Worm (Caenorhabditis elegans) whole organism, dauer: Measurements from ENCODE around the gene elt-4.

Experiments used
- unc-62 ChIP-seq: sonication (generic microtip); optimal IDR thresholded peaks from 2 replicates; lab custom pipeline; 2017; ENCODE audit warnings: missing biosample characterization, missing genetic modification reagents, missing genetic modification characterization

elt-4 gene

DNA sequence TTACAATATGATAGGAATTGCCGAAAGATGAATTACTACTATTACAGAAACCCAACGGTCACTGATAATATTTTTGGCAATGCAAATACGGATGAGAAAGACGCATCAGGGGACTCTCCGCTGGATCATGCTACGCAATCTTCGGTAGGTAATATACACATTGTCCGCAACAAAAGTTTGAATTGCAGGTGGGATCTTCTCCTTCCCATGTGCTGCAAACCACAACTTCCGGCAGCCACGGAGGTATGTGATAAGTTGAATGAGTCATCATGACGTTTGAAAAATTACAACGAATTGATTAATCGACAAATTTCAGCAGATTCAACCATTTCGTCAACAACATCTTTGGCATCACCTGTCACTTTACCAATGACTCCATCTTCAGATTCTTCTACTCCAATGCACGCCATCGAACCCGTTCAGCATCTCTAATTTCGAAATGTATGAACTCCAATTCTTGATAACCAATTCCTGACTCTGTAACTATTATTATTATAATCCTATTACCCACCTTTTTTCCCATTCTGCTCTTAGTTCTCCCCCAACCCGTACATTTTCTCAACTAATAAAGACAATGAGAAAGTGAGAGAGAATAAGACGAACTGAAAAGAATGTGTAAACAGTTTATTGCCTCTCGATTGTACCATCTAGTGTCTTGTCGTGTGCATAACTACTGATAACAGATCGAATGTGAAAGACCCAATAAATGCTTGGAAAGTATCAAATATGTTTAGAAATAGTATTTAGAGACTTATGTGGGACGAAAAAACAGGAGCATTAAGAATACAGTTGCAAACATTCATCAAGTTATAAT, 2.1 kb downstream of the elt-4 start:
- no peak for TF ChIP-seq unc-62

DNA sequence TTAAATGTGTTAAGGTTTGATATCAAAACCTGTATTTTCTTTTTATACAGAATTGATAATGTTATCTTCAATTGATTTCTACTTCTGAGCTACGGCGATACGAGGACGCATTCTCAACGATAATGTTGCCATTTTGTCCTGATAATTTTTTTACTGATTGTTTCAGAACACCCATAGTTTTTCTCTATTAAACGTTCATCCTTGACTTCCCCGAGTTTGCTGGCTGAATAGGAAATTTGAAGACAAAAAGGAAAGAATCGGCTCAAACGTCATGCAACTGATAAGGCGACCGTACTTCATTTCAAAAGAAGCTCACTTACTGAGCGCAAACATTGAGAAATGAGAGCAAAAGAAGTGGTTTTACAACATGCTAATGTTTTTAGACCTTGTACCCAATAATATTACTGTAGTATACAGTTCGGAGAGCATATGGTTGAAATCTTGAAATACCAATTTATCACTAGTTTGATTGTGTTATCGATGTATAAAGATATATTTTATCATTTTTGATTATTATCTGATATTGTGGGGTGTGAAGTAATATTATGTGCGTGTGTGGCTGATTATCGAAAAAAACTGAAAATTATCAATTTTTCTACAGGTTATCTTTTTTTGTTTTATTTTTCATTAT, 3.9 kb downstream of the elt-4 start:
- TF ChIP-seq unc-62: no peak

DNA sequence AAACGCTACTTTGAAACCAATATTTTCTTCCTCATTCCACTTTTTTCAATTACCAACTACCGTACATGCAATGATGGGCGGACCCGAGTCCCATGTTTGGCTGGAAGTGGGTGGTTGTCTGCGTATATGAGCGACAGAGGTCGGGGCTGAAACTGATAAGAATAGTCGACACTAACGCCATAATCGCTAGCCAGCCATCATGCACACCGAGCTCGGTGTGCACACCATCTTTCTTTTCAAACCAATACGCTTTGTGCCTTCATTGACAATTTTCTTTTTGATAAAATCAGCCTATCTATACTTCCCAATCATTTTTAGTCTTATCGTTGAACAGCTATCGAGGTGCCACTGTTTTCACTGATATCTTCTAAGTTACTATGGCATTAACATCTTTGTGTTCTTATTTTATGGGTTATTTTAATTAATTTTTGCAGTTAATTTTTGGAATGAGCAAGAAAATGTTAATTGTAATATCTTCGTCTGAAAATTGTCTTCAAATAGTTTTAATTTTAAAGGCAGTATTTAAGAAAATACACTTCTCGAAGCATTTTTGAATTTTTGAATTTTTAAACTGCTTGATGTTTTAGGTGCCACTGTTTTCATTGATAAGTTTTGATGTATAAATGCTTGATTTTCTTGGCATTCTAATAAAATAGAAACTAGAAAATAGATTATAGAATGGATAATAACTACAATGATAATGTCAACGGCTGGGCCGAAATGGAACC, 5.4 kb downstream of the elt-4 start, which contains the start of gene elt-2:
TSS of gene elt-2 (plus strand) at position 678 of the 728 bp plus-strand sequence.
- TF ChIP-seq unc-62: no peak

DNA sequence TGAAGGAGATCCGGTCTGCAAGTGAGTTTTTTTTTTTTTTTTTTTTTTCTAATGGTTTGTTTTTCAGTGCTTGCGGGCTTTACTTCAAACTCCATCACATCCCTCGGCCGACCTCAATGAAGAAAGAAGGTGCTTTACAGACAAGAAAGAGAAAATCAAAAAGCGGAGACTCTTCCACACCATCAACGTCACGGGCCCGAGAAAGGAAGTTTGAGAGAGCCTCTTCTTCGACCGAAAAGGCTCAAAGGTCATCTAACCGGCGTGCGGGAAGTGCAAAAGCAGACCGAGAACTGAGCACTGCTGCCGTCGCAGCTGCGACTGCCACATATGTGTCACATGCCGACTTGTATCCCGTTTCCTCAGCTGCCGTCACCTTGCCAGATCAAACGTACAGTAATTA, 6.9 kb downstream of the elt-4 start:
- TF ChIP-seq unc-62: no peak

DNA sequence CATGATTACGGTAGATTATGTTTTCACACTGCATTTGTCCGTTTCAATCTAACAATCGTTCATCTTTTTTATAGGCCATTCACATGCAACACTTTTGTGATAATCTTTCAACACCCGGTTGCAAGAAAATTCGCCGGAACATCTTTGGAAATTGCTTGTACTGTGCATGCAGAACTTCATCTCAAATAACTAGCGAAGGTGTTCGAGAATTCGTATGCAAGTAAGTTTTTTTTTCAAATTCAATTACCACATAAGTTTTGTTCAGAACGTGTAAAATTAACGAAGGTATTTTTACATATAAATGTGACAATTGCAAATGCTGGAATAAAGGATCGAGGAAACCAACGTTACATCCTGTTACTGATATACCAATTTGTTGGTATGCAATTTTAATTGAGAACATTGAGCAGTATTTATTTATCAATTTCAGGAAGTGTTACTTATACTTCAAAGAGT, 10.0 kb downstream of the elt-4 start, which contains the start of gene C33D3.3:
TSS of gene C33D3.3 (plus strand) at position 51 of the 456 bp plus-strand sequence.
- TF ChIP-seq unc-62: no peak

DNA sequence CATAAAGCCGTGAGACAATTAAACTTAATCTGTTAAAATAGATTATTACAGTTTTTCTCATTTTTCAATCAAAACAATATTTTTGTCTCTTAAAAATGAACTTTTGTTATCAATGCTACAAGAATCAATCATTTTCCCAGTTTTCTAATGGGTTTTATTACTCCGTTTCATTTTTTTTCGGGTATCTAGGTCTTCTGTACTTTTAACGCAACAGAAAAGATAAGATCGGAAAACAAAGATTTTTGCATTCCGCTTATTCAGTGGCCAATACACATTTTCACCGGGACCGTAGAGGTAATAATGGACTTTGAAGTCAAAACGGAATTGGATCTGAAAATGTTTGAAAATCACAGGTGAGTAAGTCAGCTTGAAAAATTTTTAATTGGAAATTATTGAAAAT, 13.4 kb downstream of the elt-4 start, which contains the start of gene C33D3.4:
TSS of gene C33D3.4 (plus strand) at position 301 of the 400 bp plus-strand sequence.
- TF ChIP-seq unc-62: no peak

DNA sequence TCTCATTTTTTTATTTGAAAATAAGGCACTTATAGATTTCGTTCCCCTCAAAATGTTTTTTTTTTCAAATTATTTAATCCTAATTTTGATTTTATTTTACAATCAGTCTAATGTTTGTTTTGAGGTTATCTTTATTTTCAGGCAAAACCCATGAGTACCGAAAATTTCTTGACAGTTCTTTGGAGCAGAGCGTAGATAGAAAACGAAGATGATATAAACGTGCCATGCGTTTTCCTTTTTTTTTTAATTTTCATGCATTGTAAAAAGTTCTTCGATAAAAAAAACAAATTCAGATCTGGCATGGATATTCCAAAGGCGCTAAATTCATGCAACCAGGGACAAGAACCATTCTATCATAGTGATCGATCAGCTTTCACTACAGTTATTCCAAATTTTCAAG, 15.7 kb downstream of the elt-4 start, which contains the start of gene C33D3.5:
TSS of gene C33D3.5 (plus strand) at position 301 of the 400 bp plus-strand sequence.
- TF ChIP-seq unc-62: no peak

DNA sequence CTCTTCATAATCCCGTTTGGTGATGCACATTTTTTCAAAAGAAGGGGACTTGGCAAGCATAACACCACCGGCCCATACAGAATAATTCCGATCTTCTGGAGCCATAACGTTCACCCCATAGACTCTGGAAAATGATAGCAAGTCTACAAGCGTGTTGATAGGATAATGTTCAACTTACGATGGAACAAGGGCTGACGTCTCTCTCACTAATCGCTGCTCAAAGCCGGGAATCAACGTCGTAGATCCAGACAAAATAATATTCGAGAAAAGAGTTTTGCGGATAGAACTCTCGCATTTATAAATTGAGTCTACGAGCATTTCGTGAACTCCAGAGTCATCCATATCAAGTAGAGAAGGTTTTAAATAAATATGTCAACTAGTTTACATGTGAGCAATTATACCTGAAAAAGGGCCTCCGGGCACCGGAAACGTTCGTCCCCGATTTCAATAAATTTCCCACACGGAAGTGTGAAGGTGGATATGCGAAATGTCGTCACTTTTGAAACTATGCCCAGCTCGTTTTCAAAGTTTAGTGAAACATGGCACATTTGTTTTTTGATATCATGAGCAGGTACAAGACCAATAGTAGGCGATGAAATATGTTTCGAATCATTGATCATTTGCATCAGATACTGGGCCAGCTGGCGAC, 16.7 kb downstream of the elt-4 start:
- TF ChIP-seq unc-62: no peak

DNA sequence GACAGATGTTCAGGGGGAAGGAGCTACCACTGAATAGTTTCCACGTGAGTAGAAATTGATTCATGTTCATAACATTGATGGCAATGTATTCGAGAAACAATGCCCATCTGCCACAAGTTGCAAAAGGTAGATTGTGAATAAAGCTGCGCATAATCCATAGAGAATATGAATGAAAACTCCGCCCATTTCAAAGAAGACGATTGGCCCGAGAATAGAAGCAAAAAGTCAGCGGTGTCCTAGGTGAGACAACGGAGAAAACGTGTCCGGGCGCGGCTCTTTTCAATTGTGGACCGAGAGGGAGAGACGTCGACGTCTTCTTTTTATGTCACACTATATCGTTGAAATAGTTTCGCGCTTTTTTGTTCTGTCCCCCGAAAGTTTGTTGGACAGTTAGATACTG, 24.3 kb downstream of the elt-4 start, which contains the start of gene vab-3:
TSS of gene vab-3 (plus strand) at position 301 of the 400 bp plus-strand sequence.
- TF ChIP-seq unc-62: no peak

DNA sequence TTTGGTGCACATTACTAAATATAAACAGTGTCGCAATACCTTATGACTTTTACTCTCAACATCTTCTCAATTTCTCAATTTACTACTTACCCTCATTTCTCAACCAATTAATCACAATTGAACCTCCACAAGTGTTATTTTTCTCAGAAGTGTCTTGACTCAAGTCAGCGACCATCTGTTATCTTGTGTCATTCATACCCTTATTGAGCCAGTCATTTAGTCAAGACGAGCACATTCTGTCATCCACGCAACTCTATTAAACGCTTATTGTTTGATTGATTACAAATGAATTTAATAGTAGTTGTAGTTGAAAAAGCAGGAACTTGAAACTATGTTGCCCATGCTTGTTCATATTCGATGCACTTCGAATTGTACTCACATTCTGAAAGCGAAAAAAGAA, 28.1 kb downstream of the elt-4 start:
- TF ChIP-seq unc-62: no peak

DNA sequence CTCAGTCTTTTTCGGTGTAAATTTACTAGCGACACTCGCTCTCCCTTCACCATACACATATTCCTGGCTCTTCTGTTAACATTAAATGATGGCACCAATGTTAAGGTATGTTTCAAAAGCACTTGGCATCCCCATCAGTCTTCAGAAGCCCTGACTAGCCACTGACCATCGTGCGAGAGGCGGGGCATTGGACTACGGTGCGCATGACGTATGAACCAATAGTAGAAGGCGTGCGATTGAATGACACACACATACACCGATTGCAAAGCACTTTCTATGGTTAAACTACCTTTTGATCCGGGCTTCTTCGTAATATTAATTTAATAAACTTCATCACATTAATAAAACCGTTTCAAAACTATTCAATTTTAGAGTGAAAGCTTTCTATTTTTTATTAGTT, 29.9 kb downstream of the elt-4 start:
- no peak for TF ChIP-seq unc-62

DNA sequence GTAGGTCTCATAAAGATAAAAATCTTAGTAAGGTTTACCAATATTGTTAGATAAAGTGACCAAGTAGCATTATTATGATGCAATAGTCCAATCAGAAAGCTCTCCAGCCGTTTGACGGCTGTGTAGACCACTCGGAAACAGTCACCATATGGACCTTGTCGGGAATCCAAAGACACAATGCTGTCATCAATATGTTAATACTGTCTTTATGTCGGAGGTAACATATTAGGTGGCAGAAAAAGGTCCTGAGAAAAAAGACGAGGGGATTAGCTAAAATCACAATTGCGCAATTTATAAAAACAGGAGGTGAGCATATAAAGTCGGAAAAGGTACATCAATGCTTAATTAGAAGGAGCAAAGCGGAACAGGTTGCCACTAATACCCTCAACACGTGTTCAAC, 32.6 kb downstream of the elt-4 start:
- no peak for TF ChIP-seq unc-62

DNA sequence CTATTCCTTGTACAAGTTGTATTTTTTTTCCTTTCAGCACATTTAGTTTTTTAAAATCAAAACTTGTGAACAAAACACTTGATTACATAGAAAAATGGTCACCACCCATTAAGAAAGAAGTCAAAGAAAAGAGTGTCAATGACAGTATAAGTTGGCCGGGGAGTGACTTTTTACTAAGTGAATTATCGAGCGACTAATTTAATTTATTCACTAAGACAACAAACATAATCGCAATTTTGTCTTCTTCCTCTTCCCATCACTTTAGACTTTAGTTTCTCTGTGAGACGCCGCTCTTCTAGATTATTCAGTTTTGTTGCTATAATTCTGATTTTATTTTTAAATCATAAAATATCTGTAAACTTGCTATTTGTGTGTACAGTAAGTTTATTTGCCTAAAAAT, 38.7 kb downstream of the elt-4 start:
- no peak for TF ChIP-seq unc-62

DNA sequence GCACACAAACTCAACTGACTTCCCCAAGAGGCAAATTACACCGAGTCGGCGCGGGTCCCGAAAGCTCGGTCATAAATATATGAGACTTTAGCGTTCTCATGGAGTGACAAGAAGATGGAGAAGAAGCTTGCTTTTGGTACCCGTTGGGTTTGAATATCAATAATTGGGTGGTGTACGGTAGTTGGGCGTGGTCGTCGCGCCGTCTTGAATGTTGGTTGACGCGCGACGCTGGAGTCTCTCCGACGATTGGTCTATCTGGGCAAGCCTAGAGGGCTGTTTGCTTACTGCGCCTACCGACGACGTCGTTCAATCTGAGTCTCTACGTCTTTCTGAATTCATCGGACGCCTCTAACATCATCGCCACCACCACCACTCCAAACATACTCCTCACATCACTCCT, 39.5 kb downstream of the elt-4 start:
- TF ChIP-seq unc-62: no peak

DNA sequence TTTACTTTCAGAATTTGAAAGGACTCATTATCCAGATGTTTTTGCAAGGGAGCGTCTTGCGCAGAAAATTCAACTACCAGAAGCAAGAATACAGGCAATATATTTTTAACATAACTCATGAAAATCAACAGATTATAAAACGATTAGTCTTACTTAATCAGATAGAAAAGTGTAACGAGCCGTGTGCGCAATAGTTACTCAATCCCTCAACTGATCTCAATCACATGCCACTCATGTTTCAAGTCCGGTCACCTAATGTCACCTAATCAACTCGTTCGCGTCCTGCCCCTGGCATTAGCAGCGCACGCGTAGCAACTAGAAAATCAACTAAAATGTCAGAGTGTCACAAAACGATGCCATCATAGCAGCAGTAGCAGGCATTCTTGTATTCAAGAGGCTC, 41.2 kb downstream of the elt-4 start:
- no peak for TF ChIP-seq unc-62

DNA sequence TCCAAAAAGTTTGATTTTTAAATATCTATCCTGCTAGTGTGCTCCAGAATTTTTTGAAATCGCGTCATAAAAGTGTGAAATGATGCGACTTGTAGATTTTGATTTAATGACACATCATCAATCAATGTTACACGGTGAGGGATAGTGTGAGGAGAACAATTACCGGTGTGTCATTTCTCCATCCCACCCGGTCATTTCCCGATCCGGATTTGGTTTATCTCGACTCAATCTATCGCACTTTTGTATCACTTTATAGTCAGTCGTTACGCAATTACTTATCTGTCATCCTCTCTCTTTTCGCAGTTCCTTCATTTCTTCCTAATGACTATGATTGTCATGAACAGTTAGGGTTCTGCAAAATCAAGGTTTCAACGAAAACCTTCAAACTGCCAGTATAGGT, 44.9 kb downstream of the elt-4 start:
- TF ChIP-seq unc-62: no peak

DNA sequence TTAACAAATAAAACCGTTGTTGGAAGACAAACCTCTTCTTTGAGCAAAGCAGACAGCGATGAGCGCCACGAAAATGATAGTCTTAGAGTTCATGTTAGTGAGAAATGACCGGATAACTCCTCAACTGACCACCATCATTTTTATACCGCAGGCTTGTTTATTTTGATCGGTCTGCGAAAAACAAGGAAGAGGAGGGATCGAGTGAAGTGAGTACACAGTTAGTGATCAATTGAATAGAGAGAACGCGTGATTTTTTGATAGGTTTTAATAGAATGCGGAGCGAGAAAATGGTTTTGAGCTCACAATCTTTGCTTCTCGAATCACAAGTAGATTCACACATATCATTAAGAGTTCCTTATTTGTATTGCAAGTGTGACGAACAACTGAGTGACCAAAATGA, 46.0 kb downstream of the elt-4 start, which contains the start of gene F14F3.4:
TSS of gene F14F3.4 (minus strand) at position 101 of the 400 bp plus-strand sequence.
- no peak for TF ChIP-seq unc-62
